Worm (Caenorhabditis elegans) whole organism, young adult: ENCODE data around the gene clec-195.
"Not testable (repeated sequence)": the region's sequence is repeated elsewhere in the genome, so short reads cannot be mapped to it uniquely, and the experiment has no call there.

Experiments used
- K11D2.4 ChIP-seq: fragments of 200-800 bp; sonication (Bioruptor generic); IDR thresholded peaks from 2 replicates; pipeline ENCODE4 v1.3.6; 2022; ENCODE audit warnings: missing genetic modification reagents, missing genetic modification characterization, missing compliant biosample characterization
- Y79H2A.3 ChIP-seq: fragments of 200-800 bp; sonication (Bioruptor generic); conservative IDR thresholded peaks from 2 replicates; pipeline ENCODE4 v1.3.6; 2022; ENCODE audit warnings: missing genetic modification reagents, missing genetic modification characterization, missing compliant biosample characterization
- ama-1 ChIP-seq, 3 experiments: fragments of 150-350 bp in 1 of 3; sonication (generic microtip) in 2 of 3; optimal IDR thresholded peaks; 2 replicates each; lab custom pipeline; 2014 to 2018; ENCODE audit warnings: missing biosample characterization in 2 of 3, missing genetic modification characterization in 2 of 3, missing genetic modification reagents in 2 of 3
- aptf-2 ChIP-seq: fragments of 200-800 bp; sonication (Bioruptor generic); conservative IDR thresholded peaks from 2 replicates; pipeline ENCODE4 v1.3.6; 2022; ENCODE audit warnings: missing genetic modification reagents, missing genetic modification characterization, missing compliant biosample characterization
- fkh-3 ChIP-seq: sonication (generic microtip); optimal IDR thresholded peaks from 2 replicates; lab custom pipeline; 2016; ENCODE audit warnings: mild to moderate bottlenecking, missing genetic modification characterization, missing compliant biosample characterization
- mes-4 ChIP-seq: sonication (generic microtip); optimal IDR thresholded peaks from 2 replicates; lab custom pipeline; 2016; ENCODE audit warnings: missing genotype, missing genetic modification characterization, missing compliant biosample characterization
- nhr-27 ChIP-seq: fragments of 200-800 bp; sonication (Bioruptor generic); optimal IDR thresholded peaks from 2 replicates; lab custom pipeline; 2018; ENCODE audit warnings: mild to moderate bottlenecking, missing genetic modification characterization, moderate library complexity, missing compliant biosample characterization
- rcor-1 ChIP-seq: fragments of 200-800 bp; sonication (Bioruptor generic); IDR thresholded peaks from 2 replicates; pipeline ENCODE4 v1.3.6; 2022; ENCODE audit warnings: missing genetic modification reagents, missing genetic modification characterization, missing compliant biosample characterization

ce11 chrIV:17070791-17071190 lies 25.2 kb upstream of the clec-195 start, which contains the start of gene Y116A8C.24:
- not testable (repeated sequence) for TF ChIP-seq mes-4 (tag; lab: Kevin White, UChicago); K11D2.4 (GFP tag; lab: Robert Waterston, UW); fkh-3 (tag; lab: Kevin White, UChicago); rcor-1 (GFP tag; lab: Robert Waterston, UW); aptf-2 (GFP tag; lab: Robert Waterston, UW); Y79H2A.3 (GFP tag; lab: Robert Waterston, UW); nhr-27 (tag; lab: Kevin White, UChicago); ama-1 (optimal IDR thresholded peaks at IDR 0.05; lab: Kevin White, UChicago); ama-1 (GFP tag; optimal IDR thresholded peaks at IDR 0.05; lab: Kevin White, UChicago)
